Worm (Caenorhabditis elegans): Measurements from ENCODE around the gene F59C12.3.
A peak's percentile ranks its signal among the peaks of the same experiment; 100 is the strongest.

The F59C12.3 gene

ce11 chrX:16590230-16590629, 19.1 kb downstream of the F59C12.3 start:
- TF ChIP-seq nhr-237 (tag; optimal IDR thresholded peaks at IDR 0.05) (no peak), crh-2 (tag; optimal IDR thresholded peaks at IDR 0.05) (no peak), fos-1 (tag; optimal IDR thresholded peaks at IDR 0.05) (peak; percentile 6), ama-1 (optimal IDR thresholded peaks at IDR 0.05) (no peak), unc-39 (tag; optimal IDR thresholded peaks at IDR 0.05) (no peak), nhr-10 (tag; optimal IDR thresholded peaks at IDR 0.05) (no peak)

ce11 chrX:16588102-16588501, 21.2 kb downstream of the F59C12.3 start:
- no peak for TF ChIP-seq elt-1 (tag; optimal IDR thresholded peaks at IDR 0.05)
- TF ChIP-seq F13H6.1 (tag; optimal IDR thresholded peaks at IDR 0.05), result no peak
- TF ChIP-seq blmp-1 (tag; optimal IDR thresholded peaks at IDR 0.05; ENCODE audit: insufficient read depth), result no peak
- no peak for TF ChIP-seq alr-1 (tag; optimal IDR thresholded peaks at IDR 0.05)
- TF ChIP-seq nhr-12 (tag; optimal IDR thresholded peaks at IDR 0.05), result no peak
- no peak for TF ChIP-seq gmeb-1 (tag; optimal IDR thresholded peaks at IDR 0.05)
- TF ChIP-seq fos-1 (tag; optimal IDR thresholded peaks at IDR 0.05), result no peak
- no peak for TF ChIP-seq sma-9 (GFP tag; optimal IDR thresholded peaks at IDR 0.05)
- TF ChIP-seq sma-9 (tag; optimal IDR thresholded peaks at IDR 0.05), result no peak
- TF ChIP-seq mab-5 (tag; optimal IDR thresholded peaks at IDR 0.05), result no peak
- no peak for TF ChIP-seq ceh-16 (tag; optimal IDR thresholded peaks at IDR 0.05)
- TF ChIP-seq dmd-4 (tag; optimal IDR thresholded peaks at IDR 0.05), result no peak
- TF ChIP-seq R02D3.7 (tag; optimal IDR thresholded peaks at IDR 0.05), result no peak
- no peak for TF ChIP-seq lin-39 (tag; optimal IDR thresholded peaks at IDR 0.05)
- TF ChIP-seq zag-1 (tag; optimal IDR thresholded peaks at IDR 0.05), result no peak
- no peak for TF ChIP-seq ama-1 (optimal IDR thresholded peaks at IDR 0.05)
- TF ChIP-seq nhr-237 (tag; optimal IDR thresholded peaks at IDR 0.05), result no peak
- no peak for TF ChIP-seq mdl-1 (tag; optimal IDR thresholded peaks at IDR 0.05)

- TF ChIP-seq nhr-23 (tag; optimal IDR thresholded peaks at IDR 0.05) (no peak), elt-1 (tag; optimal IDR thresholded peaks at IDR 0.05) (no peak), ceh-16 (tag; optimal IDR thresholded peaks at IDR 0.05) (no peak), nhr-10 (tag; optimal IDR thresholded peaks at IDR 0.05) (no peak), ztf-1 (GFP tag; conservative IDR thresholded peaks at IDR 0.05) (no peak), lin-13 (GFP tag; optimal IDR thresholded peaks at IDR 0.05) (no peak)
Measured at ce11 chrX:16579303-16579795, 30.0 kb downstream of the F59C12.3 start, which contains the start of gene ser-1. TSS of gene ser-1 (plus strand) at chrX:16579745.

ce11 chrX:16575262-16575661, 34.1 kb downstream of the F59C12.3 start:
- TF ChIP-seq nhr-6 (tag; optimal IDR thresholded peaks at IDR 0.05) (no peak), dmd-4 (tag; optimal IDR thresholded peaks at IDR 0.05) (no peak), nhr-237 (tag; optimal IDR thresholded peaks at IDR 0.05) (no peak), lin-13 (GFP tag; optimal IDR thresholded peaks at IDR 0.05) (no peak), R02D3.7 (tag; optimal IDR thresholded peaks at IDR 0.05) (no peak), alr-1 (tag; optimal IDR thresholded peaks at IDR 0.05) (no peak)

- TF ChIP-seq nhr-23 (tag; optimal IDR thresholded peaks at IDR 0.05) (no peak), alr-1 (tag; optimal IDR thresholded peaks at IDR 0.05) (no peak), nhr-21 (tag; optimal IDR thresholded peaks at IDR 0.05) (no peak), nhr-10 (tag; optimal IDR thresholded peaks at IDR 0.05) (no peak), lsy-2 (tag; optimal IDR thresholded peaks at IDR 0.05) (no peak), sma-3 (GFP tag; optimal IDR thresholded peaks at IDR 0.05) (no peak), unc-55 (GFP tag; optimal IDR thresholded peaks at IDR 0.05) (no peak), ztf-4 (tag; optimal IDR thresholded peaks at IDR 0.05) (no peak), ztf-11 (tag; optimal IDR thresholded peaks at IDR 0.05) (no peak), skn-1 (tag; optimal IDR thresholded peaks at IDR 0.05) (no peak), lin-11 (tag; optimal IDR thresholded peaks at IDR 0.05) (no peak), lin-39 (tag; optimal IDR thresholded peaks at IDR 0.05) (no peak)
Measured at ce11 chrX:16574303-16574702, 35.0 kb downstream of the F59C12.3 start.

ce11 chrX:16571877-16572276, 37.4 kb downstream of the F59C12.3 start:
- no peak for TF ChIP-seq skn-1 (tag; optimal IDR thresholded peaks at IDR 0.05)
- peak; percentile 51 for TF ChIP-seq snpc-4 (tag; optimal IDR thresholded peaks at IDR 0.05)
- TF ChIP-seq dmd-4 (tag; optimal IDR thresholded peaks at IDR 0.05), result no peak

Measured in whole organism, L2 larva.